Worm (Caenorhabditis elegans) whole organism, young adult: ENCODE measurements around the gene lmtr-5.

Experiments used
- C06A6.2 ChIP-seq: fragments of 200-800 bp; sonication (Bioruptor generic); conservative IDR thresholded peaks from 2 replicates; pipeline ENCODE4 v1.3.6; 2022; ENCODE audit warnings: missing genetic modification characterization, missing compliant biosample characterization
- C17E4.6 ChIP-seq: fragments of 200-800 bp; sonication (Bioruptor generic); IDR thresholded peaks from 2 replicates; pipeline ENCODE4 v1.3.6; 2022; ENCODE audit warnings: missing genetic modification reagents, missing genetic modification characterization, missing compliant biosample characterization
- F33H1.4 ChIP-seq: fragments of 200-800 bp; sonication (Bioruptor generic); IDR thresholded peaks from 2 replicates; pipeline ENCODE4 v1.3.6; 2022; ENCODE audit warnings: missing genetic modification reagents, missing genetic modification characterization, missing compliant biosample characterization
- F49E8.2 ChIP-seq: sonication (generic microtip); optimal IDR thresholded peaks from 3 replicates; lab custom pipeline; 2017; ENCODE audit warnings: missing genetic modification characterization, mild to moderate bottlenecking, missing compliant biosample characterization, antibody characterized with exemption, moderate library complexity; ENCODE audit not compliant: insufficient read depth
- F55B11.4 ChIP-seq: sonication (generic microtip); optimal IDR thresholded peaks from 2 replicates; lab custom pipeline; 2016; ENCODE audit warnings: missing compliant biosample characterization, missing genetic modification characterization, borderline replicate concordance; ENCODE audit not compliant: insufficient read depth
- F57C9.4 ChIP-seq: sonication (generic microtip); optimal IDR thresholded peaks from 2 replicates; lab custom pipeline; 2017; ENCODE audit warnings: mild to moderate bottlenecking, missing genetic modification characterization, missing compliant biosample characterization
- K11D2.4 ChIP-seq: fragments of 200-800 bp; sonication (Bioruptor generic); IDR thresholded peaks from 2 replicates; pipeline ENCODE4 v1.3.6; 2022; ENCODE audit warnings: missing genetic modification reagents, missing genetic modification characterization, missing compliant biosample characterization
- K12H6.12 ChIP-seq: fragments of 200-800 bp; sonication (Bioruptor generic); optimal IDR thresholded peaks from 2 replicates; lab custom pipeline; 2018; ENCODE audit warnings: mild to moderate bottlenecking, missing genetic modification characterization, missing compliant biosample characterization
- T26A5.8 ChIP-seq: sonication (generic microtip); optimal IDR thresholded peaks from 2 replicates; lab custom pipeline; 2016; ENCODE audit warnings: missing genetic modification characterization, missing compliant biosample characterization
- akir-1 ChIP-seq: fragments of 200-800 bp; sonication (Bioruptor generic); optimal IDR thresholded peaks from 2 replicates; lab custom pipeline; 2018; ENCODE audit warnings: mild to moderate bottlenecking, missing genetic modification characterization, moderate library complexity, missing compliant biosample characterization
- ama-1 ChIP-seq, 3 experiments: fragments of 150-350 bp in 1 of 3; sonication (generic microtip) in 2 of 3; optimal IDR thresholded peaks; 2 replicates each; lab custom pipeline; 2014 to 2018; ENCODE audit warnings: missing biosample characterization in 2 of 3, missing genetic modification characterization in 2 of 3, missing genetic modification reagents in 2 of 3
- aptf-2 ChIP-seq: fragments of 200-800 bp; sonication (Bioruptor generic); conservative IDR thresholded peaks from 2 replicates; pipeline ENCODE4 v1.3.6; 2022; ENCODE audit warnings: missing genetic modification reagents, missing genetic modification characterization, missing compliant biosample characterization
- attf-3 ChIP-seq: fragments of 200-800 bp; sonication (Bioruptor generic); conservative IDR thresholded peaks from 2 replicates; pipeline ENCODE4 v1.3.6; 2022; ENCODE audit warnings: missing genetic modification reagents, missing genetic modification characterization, missing compliant biosample characterization
- attf-6 ChIP-seq: fragments of 200-800 bp; sonication (Bioruptor generic); IDR thresholded peaks from 2 replicates; pipeline ENCODE4 v1.3.6; 2022; ENCODE audit warnings: missing genetic modification reagents, missing genetic modification characterization, missing compliant biosample characterization
- ccch-3 ChIP-seq: fragments of 200-800 bp; sonication (Bioruptor generic); optimal IDR thresholded peaks from 2 replicates; lab custom pipeline; 2018; ENCODE audit warnings: mild to moderate bottlenecking, missing genetic modification characterization, missing compliant biosample characterization
- cebp-1 ChIP-seq, 2 experiments: fragments of 200-800 bp in 1 of 2; sonication (Bioruptor generic) in 1 of 2; sonication (generic microtip) in 1 of 2; IDR thresholded peaks in 1 of 2; optimal IDR thresholded peaks in 1 of 2; 2 replicates each; pipeline versions ENCODE4 v1.3.6 to Lab custom; 2017 to 2022; ENCODE audit warnings: missing compliant biosample characterization in 2 of 2, missing genetic modification characterization in 2 of 2, mild to moderate bottlenecking in 1 of 2, missing genetic modification reagents in 1 of 2, moderate library complexity in 1 of 2
- ceh-58 ChIP-seq: fragments of 200-800 bp; sonication (Bioruptor generic); IDR thresholded peaks from 2 replicates; pipeline ENCODE4 v1.3.6; 2022; ENCODE audit warnings: missing genetic modification characterization, missing compliant biosample characterization
- ceh-91 ChIP-seq: fragments of 200-800 bp; sonication (Bioruptor generic); IDR thresholded peaks from 2 replicates; pipeline ENCODE4 v1.3.6; 2022; ENCODE audit warnings: missing genetic modification reagents, missing genetic modification characterization, missing compliant biosample characterization
- chd-7 ChIP-seq: sonication (generic microtip); optimal IDR thresholded peaks from 2 replicates; lab custom pipeline; 2016; ENCODE audit warnings: mild to moderate bottlenecking, missing genetic modification characterization, moderate library complexity, missing compliant biosample characterization
- dox-1 ChIP-seq: fragments of 200-800 bp; sonication (Bioruptor generic); IDR thresholded peaks from 2 replicates; pipeline ENCODE4 v1.3.6; 2022; ENCODE audit warnings: missing genetic modification reagents, missing genetic modification characterization, missing compliant biosample characterization
- dpl-1 ChIP-seq: fragments of 150-350 bp; optimal IDR thresholded peaks from 2 replicates; lab custom pipeline; 2014; ENCODE audit warnings: missing biosample characterization, missing genetic modification reagents, missing genetic modification characterization
- egl-18 ChIP-seq: fragments of 200-800 bp; sonication (Bioruptor generic); IDR thresholded peaks from 2 replicates; pipeline ENCODE4 v1.3.6; 2022; ENCODE audit warnings: missing genetic modification reagents, missing genetic modification characterization, missing compliant biosample characterization
- ekl-4 ChIP-seq: fragments of 200-800 bp; sonication (Bioruptor generic); IDR thresholded peaks from 2 replicates; pipeline ENCODE4 v1.3.6; 2022; ENCODE audit warnings: missing genetic modification reagents, missing genetic modification characterization, missing compliant biosample characterization
- him-1 ChIP-seq: sonication (generic microtip); optimal IDR thresholded peaks from 2 replicates; lab custom pipeline; 2016; ENCODE audit warnings: missing genotype, missing genetic modification reagents, missing genetic modification characterization, missing compliant biosample characterization
- hlh-12 ChIP-seq: sonication (generic microtip); optimal IDR thresholded peaks from 2 replicates; lab custom pipeline; 2016; ENCODE audit warnings: missing genetic modification characterization, missing compliant biosample characterization
- hlh-26 ChIP-seq: fragments of 200-800 bp; sonication (Bioruptor generic); conservative IDR thresholded peaks from 2 replicates; pipeline ENCODE4 v1.3.6; 2022; ENCODE audit warnings: missing genetic modification reagents, missing genetic modification characterization, missing compliant biosample characterization
- hmg-1.2 ChIP-seq: fragments of 200-800 bp; sonication (Bioruptor generic); IDR thresholded peaks from 2 replicates; pipeline ENCODE4 v1.3.6; 2022; ENCODE audit warnings: missing genetic modification reagents, missing genetic modification characterization, missing compliant biosample characterization
- lag-1 ChIP-seq: fragments of 200-800 bp; sonication (Bioruptor generic); IDR thresholded peaks from 2 replicates; pipeline ENCODE4 v1.3.6; 2022; ENCODE audit warnings: missing genetic modification reagents, missing genetic modification characterization, missing compliant biosample characterization
- let-607 ChIP-seq, 2 experiments: fragments of 200-800 bp in 1 of 2; sonication (Bioruptor generic) in 1 of 2; sonication (generic microtip) in 1 of 2; optimal IDR thresholded peaks; 2 replicates each; lab custom pipeline; 2016 to 2018; ENCODE audit warnings: mild to moderate bottlenecking in 2 of 2, missing compliant biosample characterization in 2 of 2, missing genetic modification characterization in 2 of 2, moderate library complexity in 2 of 2, missing genotype in 1 of 2
- lin-35 ChIP-seq, 3 experiments: fragments of 150-350 bp in 2 of 3; sonication (generic microtip) in 1 of 3; optimal IDR thresholded peaks; 2 replicates each; lab custom pipeline; 2014 to 2018; ENCODE audit warnings: missing biosample characterization in 3 of 3, missing genetic modification characterization in 3 of 3, missing genetic modification reagents in 3 of 3
- lin-40 ChIP-seq: sonication (generic microtip); optimal IDR thresholded peaks from 2 replicates; lab custom pipeline; 2016; ENCODE audit warnings: missing genetic modification characterization, mild to moderate bottlenecking, missing compliant biosample characterization, missing genotype, missing genetic modification reagents
- lsl-1 ChIP-seq: fragments of 200-800 bp; sonication (Bioruptor generic); optimal IDR thresholded peaks from 2 replicates; lab custom pipeline; 2018; ENCODE audit warnings: mild to moderate bottlenecking, missing genetic modification characterization, moderate library complexity, missing compliant biosample characterization
- madf-6 ChIP-seq: fragments of 200-800 bp; sonication (Bioruptor generic); IDR thresholded peaks from 2 replicates; pipeline ENCODE4 v1.3.6; 2022; ENCODE audit warnings: missing genetic modification reagents, missing genetic modification characterization, missing compliant biosample characterization
- mcd-1 ChIP-seq: fragments of 200-800 bp; sonication (Bioruptor generic); IDR thresholded peaks from 2 replicates; pipeline ENCODE4 v1.3.6; 2022; ENCODE audit warnings: missing genetic modification reagents, missing genetic modification characterization, missing compliant biosample characterization
- nfya-1 ChIP-seq: sonication (generic microtip); optimal IDR thresholded peaks from 2 replicates; lab custom pipeline; 2017; ENCODE audit warnings: antibody characterized with exemption, missing compliant biosample characterization, missing genetic modification characterization, borderline replicate concordance; ENCODE audit not compliant: insufficient read depth
- nfyb-1 ChIP-seq: fragments of 200-800 bp; sonication (Bioruptor generic); IDR thresholded peaks from 2 replicates; pipeline ENCODE4 v1.3.6; 2022; ENCODE audit warnings: missing genetic modification reagents, missing genetic modification characterization, missing compliant biosample characterization
- pha-4 ChIP-seq: fragments of 150-350 bp; sonication (generic microtip); optimal IDR thresholded peaks from 2 replicates; lab custom pipeline; 2014; ENCODE audit warnings: missing biosample characterization, missing genetic modification reagents, missing genetic modification characterization
- rcor-1 ChIP-seq: fragments of 200-800 bp; sonication (Bioruptor generic); IDR thresholded peaks from 2 replicates; pipeline ENCODE4 v1.3.6; 2022; ENCODE audit warnings: missing genetic modification reagents, missing genetic modification characterization, missing compliant biosample characterization
- sea-2 ChIP-seq: fragments of 200-800 bp; sonication (Bioruptor generic); IDR thresholded peaks from 2 replicates; pipeline ENCODE4 v1.3.6; 2022; ENCODE audit warnings: missing genetic modification characterization, missing compliant biosample characterization
- snpc-1.3 ChIP-seq: sonication (generic microtip); optimal IDR thresholded peaks from 2 replicates; lab custom pipeline; 2017; ENCODE audit warnings: missing genetic modification characterization, mild to moderate bottlenecking, missing compliant biosample characterization, antibody characterized with exemption, moderate library complexity, missing genotype, missing genetic modification reagents; ENCODE audit not compliant: insufficient read depth
- snpc-3.4 ChIP-seq: sonication (generic microtip); optimal IDR thresholded peaks from 2 replicates; lab custom pipeline; 2017; ENCODE audit warnings: missing genetic modification characterization, mild to moderate bottlenecking, missing compliant biosample characterization, antibody characterized with exemption, moderate library complexity, missing genotype, missing genetic modification reagents
- tlf-1 ChIP-seq: fragments of 200-800 bp; sonication (Bioruptor generic); optimal IDR thresholded peaks from 2 replicates; lab custom pipeline; 2018; ENCODE audit warnings: mild to moderate bottlenecking, missing genetic modification characterization, missing compliant biosample characterization
- xnd-1 ChIP-seq: sonication (generic microtip); optimal IDR thresholded peaks from 2 replicates; lab custom pipeline; 2016; ENCODE audit warnings: missing genotype, missing genetic modification reagents, missing genetic modification characterization, missing compliant biosample characterization
- ztf-18 ChIP-seq: sonication (generic microtip); optimal IDR thresholded peaks from 2 replicates; lab custom pipeline; 2016; ENCODE audit warnings: missing genotype, mild to moderate bottlenecking, missing genetic modification characterization, missing compliant biosample characterization
- ztf-22 ChIP-seq: fragments of 200-800 bp; sonication (Bioruptor generic); optimal IDR thresholded peaks from 2 replicates; lab custom pipeline; 2018; ENCODE audit warnings: mild to moderate bottlenecking, missing genetic modification characterization, moderate library complexity, missing compliant biosample characterization

The lmtr-5 gene

ce11 chrIII:3171382-3171781, 12.1 kb upstream of the lmtr-5 start, which contains the start of gene R148.4 (continued):
- TF ChIP-seq F57C9.4 (no peak), cebp-1 (GFP tag; IDR thresholded peaks at IDR 0.05; lab: Robert Waterston, UW) (no peak), cebp-1 (tag; optimal IDR thresholded peaks at IDR 0.05; lab: Kevin White, UChicago) (no peak), mcd-1 (peak; percentile 63), dox-1 (peak; percentile 73), dpl-1 (GFP tag; lab: Kevin White, UChicago) (peak; percentile 51), akir-1 (GFP tag; lab: Kevin White, UChicago) (no peak)

ce11 chrIII:3174985-3175384, 8.5 kb upstream of the lmtr-5 start, which contains the start of gene R148.3:
Gene R148.3, plus strand, starts transcription at chrIII:3175331.
- no peak for TF ChIP-seq aptf-2 (GFP tag; lab: Robert Waterston, UW)
- no peak for TF ChIP-seq cebp-1 (GFP tag; IDR thresholded peaks at IDR 0.05; lab: Robert Waterston, UW)
- TF ChIP-seq cebp-1 (tag; optimal IDR thresholded peaks at IDR 0.05; lab: Kevin White, UChicago): peak; percentile 38
- TF ChIP-seq egl-18: no peak
- peak; percentile 75 for TF ChIP-seq C06A6.2 (GFP tag; lab: Robert Waterston, UW)
- no peak for TF ChIP-seq C17E4.6
- no peak for TF ChIP-seq lag-1 (GFP tag; lab: Robert Waterston, UW)
- no peak for TF ChIP-seq K12H6.12
- 0 out of 2 replicates have a peak, but pooled peaks have one; percentile 30 for TF ChIP-seq nfyb-1 (GFP tag; lab: Robert Waterston, UW)
- TF ChIP-seq nfya-1: no peak
- TF ChIP-seq F55B11.4 (tag; lab: Kevin White, UChicago): no peak
- no peak for TF ChIP-seq T26A5.8 (tag; lab: Kevin White, UChicago)
- no peak for TF ChIP-seq chd-7 (tag; lab: Kevin White, UChicago)
- TF ChIP-seq snpc-1.3 (tag; lab: Kevin White, UChicago): peak; percentile 81
- no peak for TF ChIP-seq hlh-12 (tag; lab: Kevin White, UChicago)
- TF ChIP-seq ekl-4 (GFP tag; lab: Robert Waterston, UW): no peak
- peak; percentile 45 for TF ChIP-seq xnd-1 (tag; lab: Kevin White, UChicago)
- no peak for TF ChIP-seq tlf-1 (GFP tag; lab: Kevin White, UChicago)
- TF ChIP-seq hlh-26 (GFP tag; lab: Robert Waterston, UW): no peak
- TF ChIP-seq let-607 (tag; optimal IDR thresholded peaks at IDR 0.05; lab: Kevin White, UChicago): peak; percentile 92 to 96
- peak; percentile 58 for TF ChIP-seq mcd-1
- TF ChIP-seq madf-6 (GFP tag; lab: Robert Waterston, UW): peak; percentile 65
- peak in 1 of 3 experiments; percentile 28 for TF ChIP-seq lin-35 (GFP tag; optimal IDR thresholded peaks at IDR 0.05; lab: Kevin White, UChicago)
- peak; percentile 18 for TF ChIP-seq lin-40 (tag; lab: Kevin White, UChicago)
- no peak for TF ChIP-seq ceh-91 (GFP tag; lab: Robert Waterston, UW)
- TF ChIP-seq hmg-1.2 (GFP tag; lab: Robert Waterston, UW): peak; percentile 31; the same call in 1 of the 2 replicates
- peak; percentile 41 for TF ChIP-seq F49E8.2 (tag; lab: Kevin White, UChicago)
- TF ChIP-seq ztf-22 (GFP tag; lab: Kevin White, UChicago): no peak
- no peak for TF ChIP-seq ama-1 (optimal IDR thresholded peaks at IDR 0.05; lab: Kevin White, UChicago)
- TF ChIP-seq ama-1 (GFP tag; optimal IDR thresholded peaks at IDR 0.05; lab: Kevin White, UChicago): no peak
- peak; percentile 32 for TF ChIP-seq lsl-1
- TF ChIP-seq sea-2: no peak
- TF ChIP-seq ceh-58 (GFP tag; lab: Robert Waterston, UW): no peak
- TF ChIP-seq ccch-3: no peak
- peak; percentile 48 for TF ChIP-seq snpc-3.4
- no peak for TF ChIP-seq him-1 (tag; lab: Kevin White, UChicago)
- 0 out of 2 replicates have a peak, but pooled peaks have one; percentile 16 for TF ChIP-seq K11D2.4 (GFP tag; lab: Robert Waterston, UW)
- TF ChIP-seq attf-3 (GFP tag; lab: Robert Waterston, UW): no peak
- TF ChIP-seq rcor-1: 0 out of 2 replicates have a peak, but pooled peaks have one; percentile 15
- peak; percentile 49 for TF ChIP-seq F33H1.4
- peak; percentile 73 for TF ChIP-seq ztf-18
- TF ChIP-seq pha-4: no peak
- no peak for TF ChIP-seq attf-6
